Fruit fly (Drosophila melanogaster) ovary, adult (tissue): ENCODE results near the gene CG7886.
A peak's percentile ranks its signal among the peaks of the same experiment; 100 is the strongest.

Experiments
- CG17801 ChIP-seq: fragments of 200-800 bp; optimal IDR thresholded peaks from 2 replicates; lab custom pipeline; 2019; ENCODE audit warnings: missing biosample characterization, mild to moderate bottlenecking, missing genetic modification characterization, moderate library complexity; ENCODE audit not compliant: partially characterized antibody

The CG7886 gene

dm6 chr3R:14630119-14630623 lies 12.2 kb downstream of the CG7886 start, which contains the start of gene Cad88C:
TSS of gene Cad88C (plus strand) at chr3R:14630478.
- TF ChIP-seq CG17801 (GFP tag; lab: Kevin White, UChicago): peak; percentile 4

- TF ChIP-seq CG17801 (GFP tag; lab: Kevin White, UChicago): no peak
Measured at dm6 chr3R:14626781-14627180, 15.6 kb downstream of the CG7886 start.

- peak; percentile 29 for TF ChIP-seq CG17801 (GFP tag; lab: Kevin White, UChicago)
Measured at dm6 chr3R:14625215-14626156, 16.9 kb downstream of the CG7886 start, which contains the start of the genes put and His4r. TSS of gene put (minus strand) at chr3R:14625703. TSS of gene His4r (plus strand) at chr3R:14625755.

DNA sequence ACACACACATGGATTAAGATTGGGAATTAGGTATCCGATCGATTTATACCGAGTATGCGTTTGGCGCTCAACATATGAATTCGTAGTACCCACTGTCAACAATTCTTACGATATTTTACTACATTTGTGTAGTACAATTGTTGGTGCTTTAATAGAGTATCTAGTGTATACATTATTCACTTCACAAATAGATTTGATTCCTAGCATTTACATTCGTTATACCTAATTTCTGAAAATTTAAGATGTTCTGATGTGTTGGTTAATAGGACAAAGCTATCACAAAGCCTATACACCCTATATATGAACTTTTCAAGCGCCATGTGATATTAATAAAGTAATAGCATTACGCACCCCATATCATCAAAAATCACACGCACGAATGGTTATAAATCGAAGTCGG lies 17.7 kb downstream of the CG7886 start:
- no peak for TF ChIP-seq CG17801 (GFP tag; lab: Kevin White, UChicago)

dm6 chr3R:14624088-14624619 lies 18.2 kb downstream of the CG7886 start:
- no peak for TF ChIP-seq CG17801 (GFP tag; lab: Kevin White, UChicago)

dm6 chr3R:14622571-14622970 lies 19.8 kb downstream of the CG7886 start:
- TF ChIP-seq CG17801 (GFP tag; lab: Kevin White, UChicago): no peak

DNA sequence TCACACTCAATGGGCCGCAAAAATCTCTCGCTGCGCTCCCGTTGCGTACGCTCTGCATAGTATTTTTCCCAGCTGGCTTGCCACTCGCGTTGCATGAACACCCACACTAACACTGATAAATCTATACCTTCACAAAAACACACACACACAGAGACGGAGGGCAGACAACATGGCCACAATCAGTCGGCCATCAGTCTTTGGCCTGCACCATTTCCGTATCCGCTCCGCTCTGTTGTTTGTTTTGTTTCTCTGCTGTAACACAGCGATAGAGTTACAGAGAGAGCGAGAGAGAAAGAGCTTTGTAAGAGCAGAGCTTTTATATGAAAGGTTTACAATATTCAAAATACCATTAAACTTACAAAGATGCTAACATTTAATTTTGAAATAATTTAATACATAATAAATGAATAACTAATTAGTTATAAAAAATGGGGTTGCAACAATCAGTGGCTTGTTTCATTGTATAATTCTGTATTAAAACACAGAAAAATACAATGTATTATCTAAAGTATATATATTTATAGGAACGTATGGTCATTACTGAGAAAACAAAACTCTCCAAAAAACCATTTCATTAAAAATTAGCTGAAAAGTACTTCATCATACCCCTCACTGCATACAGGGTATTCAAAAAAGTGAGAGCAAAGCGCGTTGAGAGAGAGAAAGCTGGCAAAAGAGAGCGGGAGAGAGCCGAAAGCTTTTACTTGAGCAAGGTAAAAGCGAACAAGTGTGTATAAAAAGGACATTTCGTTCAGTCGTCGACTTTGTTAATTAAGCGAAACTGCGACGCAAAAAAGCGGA lies 33.3 kb downstream of the CG7886 start, which contains the start of gene CG14853:
Gene CG14853 (plus strand): TSS at position 751 of the 801 bp plus-strand sequence.
- no peak for TF ChIP-seq CG17801 (GFP tag; lab: Kevin White, UChicago)

DNA sequence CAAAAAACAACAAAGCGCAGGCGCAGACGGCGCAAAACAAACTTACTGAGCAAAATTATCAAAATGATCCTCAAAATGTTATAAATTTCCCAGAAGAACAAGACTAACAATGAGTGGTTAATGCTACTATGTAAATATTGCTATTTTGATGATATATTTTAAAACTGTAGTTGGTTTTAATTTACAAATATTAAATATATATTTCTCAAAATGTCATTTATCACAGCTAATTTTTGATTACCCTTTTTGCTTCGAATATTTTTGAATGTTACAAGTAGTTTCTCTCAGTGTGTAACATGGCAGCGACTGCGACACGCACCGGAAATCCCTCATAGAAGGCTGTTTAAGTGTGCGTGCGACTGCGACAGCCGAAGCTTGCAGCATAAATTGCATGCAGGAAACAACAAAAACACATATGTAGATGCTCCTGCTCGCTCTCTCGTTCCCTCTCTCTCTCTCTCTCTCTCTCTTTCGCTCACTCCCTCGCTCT lies 44.4 kb downstream of the CG7886 start:
- TF ChIP-seq CG17801 (GFP tag; lab: Kevin White, UChicago): no peak

dm6 chr3R:14590753-14591535 lies 51.4 kb downstream of the CG7886 start:
- no peak for TF ChIP-seq CG17801 (GFP tag; lab: Kevin White, UChicago)

- TF ChIP-seq CG17801 (GFP tag; lab: Kevin White, UChicago): no peak
Measured at dm6 chr3R:14589483-14589882, 52.9 kb downstream of the CG7886 start.

- no peak for TF ChIP-seq CG17801 (GFP tag; lab: Kevin White, UChicago)
Measured at dm6 chr3R:14586480-14587443, 55.6 kb downstream of the CG7886 start.

dm6 chr3R:14580045-14580579 lies 62.3 kb downstream of the CG7886 start:
- no peak for TF ChIP-seq CG17801 (GFP tag; lab: Kevin White, UChicago)
